Fruit fly (Drosophila melanogaster): ENCODE results near the gene Or22b.

- TF ChIP-seq Clk (GFP tag; optimal IDR thresholded peaks at IDR 0.05) (no peak), toe (GFP tag; optimal IDR thresholded peaks at IDR 0.05) (no peak), CG11617 (GFP tag; optimal IDR thresholded peaks at IDR 0.05) (no peak), cic (GFP tag; optimal IDR thresholded peaks at IDR 0.05) (no peak), cnc (optimal IDR thresholded peaks at IDR 0.05) (no peak), CG14711 (tag; optimal IDR thresholded peaks at IDR 0.05) (no peak), bab1 (GFP tag; optimal IDR thresholded peaks at IDR 0.05) (no peak), Hr96 (GFP tag; optimal IDR thresholded peaks at IDR 0.05) (no peak), Mnt (GFP tag; optimal IDR thresholded peaks at IDR 0.05) (no peak)
Measured at dm6 chr2L:1504288-1504687, 18.2 kb upstream of the Or22b start.

All from whole organism, adult.